Worm (Caenorhabditis elegans): ENCODE results near the gene F10G2.7.

DNA sequence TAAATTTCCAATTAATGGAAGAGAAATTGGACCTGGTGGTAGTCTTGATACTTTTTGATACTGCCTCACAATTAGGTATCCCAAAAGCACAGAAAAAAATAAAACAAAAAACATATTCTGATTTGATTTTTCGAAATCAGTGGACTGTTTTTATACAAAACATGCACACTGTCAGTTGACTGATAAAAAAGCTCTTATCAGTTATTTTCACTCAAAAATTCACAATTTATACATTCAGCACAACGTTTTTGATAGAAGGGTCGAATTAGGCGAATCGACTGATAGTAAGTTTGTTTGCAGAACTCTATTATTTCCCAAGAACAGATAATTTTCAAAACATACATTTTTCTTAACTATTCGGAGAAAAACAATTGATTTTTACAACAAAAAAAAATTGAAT is 26.9 kb upstream of the F10G2.7 start, which contains the start of gene cyp-35A2:
- TF ChIP-seq him-1 (tag; optimal IDR thresholded peaks at IDR 0.05) (no peak), W03F9.2 (tag; optimal IDR thresholded peaks at IDR 0.05) (no peak)

All from whole organism, L4/young adult.